Worm (Caenorhabditis elegans): ENCODE data around the gene dnj-25.

- TF ChIP-seq dao-5 (tag; optimal IDR thresholded peaks at IDR 0.05) (no peak), him-1 (tag; optimal IDR thresholded peaks at IDR 0.05) (no peak), W03F9.2 (tag; optimal IDR thresholded peaks at IDR 0.05) (no peak)
These were observed 39.5 kb upstream of the dnj-25 start for ce11 chrV:20783642-20784041.

Data from whole organism, L4/young adult.